Fruit fly (Drosophila melanogaster) whole organism, embryonic: Measurements from ENCODE around the gene CG42554.

Experiments
- Atf3 ChIP-seq: fragments of 200-800 bp; sonication (Bioruptor generic); optimal IDR thresholded peaks from 3 replicates; lab custom pipeline; 2016; ENCODE audit warnings: missing biosample characterization, missing genetic modification characterization
- C15 ChIP-seq: fragments of 200-800 bp; sonication (Bioruptor generic); IDR thresholded peaks from 3 replicates; pipeline ENCODE4 v1.3.6; 2022; ENCODE audit warnings: missing biosample characterization, missing genetic modification characterization
- CG10267 ChIP-seq: fragments of 200-800 bp; sonication (Bioruptor generic); optimal IDR thresholded peaks from 2 replicates; lab custom pipeline; 2018; ENCODE audit warnings: missing biosample characterization, mild to moderate bottlenecking, missing genetic modification characterization, moderate library complexity
- CG10274 ChIP-seq: fragments of 200-800 bp; sonication (Bioruptor generic); optimal IDR thresholded peaks from 3 replicates; lab custom pipeline; 2017; ENCODE audit warnings: missing biosample characterization, mild to moderate bottlenecking, missing genetic modification characterization
- CG10959 ChIP-seq: fragments of 200-800 bp; sonication (Bioruptor generic); IDR thresholded peaks from 2 replicates; pipeline ENCODE4 v1.3.6; 2022; ENCODE audit warnings: missing biosample characterization, missing genetic modification characterization
- CG12155 ChIP-seq: fragments of 200-800 bp; sonication (Bioruptor generic); optimal IDR thresholded peaks from 3 replicates; lab custom pipeline; 2016; ENCODE audit warnings: missing biosample characterization, missing genetic modification characterization
- CG15011 ChIP-seq: fragments of 200-800 bp; sonication (Bioruptor generic); optimal IDR thresholded peaks from 3 replicates; lab custom pipeline; 2018; ENCODE audit warnings: missing biosample characterization, mild to moderate bottlenecking, missing genetic modification characterization
- CG1529 ChIP-seq: fragments of 200-800 bp; sonication (Bioruptor generic); optimal IDR thresholded peaks from 3 replicates; lab custom pipeline; 2018; ENCODE audit warnings: missing biosample characterization, missing genetic modification characterization
- CG16863 ChIP-seq: fragments of 200-800 bp; sonication (Bioruptor generic); optimal IDR thresholded peaks from 3 replicates; lab custom pipeline; 2016; ENCODE audit warnings: missing biosample characterization, missing genetic modification characterization
- CG17912 ChIP-seq: fragments of 200-800 bp; sonication (Bioruptor generic); optimal IDR thresholded peaks from 2 replicates; lab custom pipeline; 2018; ENCODE audit warnings: missing biosample characterization, mild to moderate bottlenecking, missing genetic modification characterization
- CG18011 ChIP-seq: fragments of 200-800 bp; sonication (Bioruptor generic); optimal IDR thresholded peaks from 2 replicates; lab custom pipeline; 2017; ENCODE audit warnings: missing biosample characterization, missing genetic modification characterization, mild to moderate bottlenecking, moderate library complexity, missing genotype
- CG2678 ChIP-seq: fragments of 200-800 bp; sonication (Bioruptor generic); optimal IDR thresholded peaks from 3 replicates; lab custom pipeline; 2019; ENCODE audit warnings: missing biosample characterization, mild to moderate bottlenecking, missing genetic modification characterization, moderate library complexity
- CG2889 ChIP-seq: fragments of 200-800 bp; sonication (Bioruptor generic); IDR thresholded peaks from 3 replicates; pipeline ENCODE4 v1.3.6; 2022; ENCODE audit warnings: missing biosample characterization, missing genetic modification characterization
- CG3838 ChIP-seq: fragments of 200-800 bp; sonication (Bioruptor generic); optimal IDR thresholded peaks from 3 replicates; lab custom pipeline; 2016; ENCODE audit warnings: missing biosample characterization, missing genetic modification characterization
- CG4404 ChIP-seq: fragments of 200-800 bp; sonication (Bioruptor generic); IDR thresholded peaks from 2 replicates; pipeline ENCODE4 v1.3.6; 2022; ENCODE audit warnings: missing biosample characterization, missing genetic modification characterization
- CG4854 ChIP-seq: fragments of 200-800 bp; sonication (Bioruptor generic); optimal IDR thresholded peaks from 2 replicates; lab custom pipeline; 2016; ENCODE audit warnings: missing biosample characterization, missing genetic modification characterization, inconsistent platforms
- CG7786 ChIP-seq: fragments of 200-800 bp; sonication (Bioruptor generic); optimal IDR thresholded peaks from 2 replicates; lab custom pipeline; 2016; ENCODE audit warnings: missing biosample characterization, missing genetic modification characterization
- CG8089 ChIP-seq: fragments of 200-800 bp; sonication (Bioruptor generic); optimal IDR thresholded peaks from 3 replicates; lab custom pipeline; 2016; ENCODE audit warnings: missing biosample characterization, missing genetic modification characterization
- CG8765 ChIP-seq: fragments of 200-800 bp; sonication (Bioruptor generic); IDR thresholded peaks from 2 replicates; pipeline ENCODE4 v1.3.6; 2022; ENCODE audit warnings: missing biosample characterization, missing genetic modification characterization
- CG8924 ChIP-seq: fragments of 200-800 bp; optimal IDR thresholded peaks from 3 replicates; lab custom pipeline; 2019; ENCODE audit warnings: missing biosample characterization, mild to moderate bottlenecking, missing genetic modification characterization, moderate library complexity
- CG9727 ChIP-seq: fragments of 200-800 bp; sonication (Bioruptor generic); optimal IDR thresholded peaks from 3 replicates; lab custom pipeline; 2017; ENCODE audit warnings: missing biosample characterization, mild to moderate bottlenecking, missing genetic modification characterization
- CHES-1-like ChIP-seq: fragments of 200-800 bp; sonication (Bioruptor generic); optimal IDR thresholded peaks from 2 replicates; lab custom pipeline; 2016; ENCODE audit warnings: missing biosample characterization, missing genetic modification characterization
- CrebB ChIP-seq: fragments of 200-800 bp; sonication (Bioruptor generic); optimal IDR thresholded peaks from 3 replicates; lab custom pipeline; 2018; ENCODE audit warnings: missing biosample characterization, mild to moderate bottlenecking, missing genetic modification characterization
- D ChIP-seq, 2 experiments: fragments of 200-800 bp in 1 of 2; fragments of >200 bp in 1 of 2; sonication (Bioruptor generic) in 1 of 2; optimal IDR thresholded peaks; 2 replicates in 1 of 2; 3 replicates in 1 of 2; lab custom pipeline; 2017; ENCODE audit warnings: mild to moderate bottlenecking in 1 of 2, missing biosample characterization in 1 of 2, missing genetic modification characterization in 1 of 2, missing genetic modification reagents in 1 of 2
- D19A ChIP-seq: fragments of 200-800 bp; optimal IDR thresholded peaks from 3 replicates; lab custom pipeline; 2019; ENCODE audit warnings: missing biosample characterization, mild to moderate bottlenecking, missing genetic modification characterization, moderate library complexity
- Fer1 ChIP-seq: fragments of 200-800 bp; sonication (Bioruptor generic); optimal IDR thresholded peaks from 2 replicates; lab custom pipeline; 2017; ENCODE audit warnings: missing biosample characterization, mild to moderate bottlenecking, missing genetic modification characterization
- GATAe ChIP-seq: fragments of 200-800 bp; sonication (Bioruptor generic); conservative IDR thresholded peaks from 2 replicates; pipeline ENCODE4 v1.3.6; 2022; ENCODE audit warnings: missing biosample characterization, missing genetic modification characterization
- Hmx ChIP-seq: fragments of 200-800 bp; sonication (Bioruptor generic); optimal IDR thresholded peaks from 2 replicates; lab custom pipeline; 2016; ENCODE audit warnings: missing biosample characterization, missing genetic modification characterization
- Hr39 ChIP-seq: fragments of >200 bp; optimal IDR thresholded peaks from 2 replicates; lab custom pipeline; 2017
- Lhr ChIP-seq: fragments of 200-800 bp; sonication (Bioruptor generic); optimal IDR thresholded peaks from 3 replicates; lab custom pipeline; 2017; ENCODE audit warnings: mild to moderate bottlenecking, missing biosample characterization, missing genetic modification reagents, missing genetic modification characterization
- Lpt ChIP-seq: fragments of >200 bp; optimal IDR thresholded peaks from 2 replicates; lab custom pipeline; 2018; ENCODE audit warnings: missing biosample characterization, missing genetic modification characterization
- Max ChIP-seq: fragments of 200-800 bp; sonication (Bioruptor generic); optimal IDR thresholded peaks from 2 replicates; lab custom pipeline; 2016; ENCODE audit warnings: missing biosample characterization, mild to moderate bottlenecking, missing genetic modification characterization
- Meics ChIP-seq: fragments of 200-800 bp; sonication (Bioruptor generic); optimal IDR thresholded peaks from 2 replicates; lab custom pipeline; 2017; ENCODE audit warnings: missing biosample characterization, mild to moderate bottlenecking, missing genetic modification characterization
- NC2α ChIP-seq: fragments of 200-800 bp; sonication (Bioruptor generic); optimal IDR thresholded peaks from 2 replicates; lab custom pipeline; 2016; ENCODE audit warnings: missing biosample characterization, missing genetic modification characterization
- NfI ChIP-seq: fragments of 200-800 bp; sonication (Bioruptor generic); optimal IDR thresholded peaks from 3 replicates; lab custom pipeline; 2018; ENCODE audit warnings: missing biosample characterization, mild to moderate bottlenecking, missing genetic modification characterization, moderate library complexity
- Stat92E ChIP-seq, 3 experiments: fragments of >200 bp in 2 of 3; fragments of 200-800 bp in 1 of 3; sonication (Bioruptor generic) in 1 of 3; optimal IDR thresholded peaks; 2 replicates each; lab custom pipeline; 2017 to 2019; ENCODE audit warnings: missing biosample characterization in 3 of 3, missing genetic modification characterization in 3 of 3, mild to moderate bottlenecking in 1 of 3, moderate library complexity in 1 of 3
- br ChIP-seq: fragments of >200 bp; optimal IDR thresholded peaks from 2 replicates; lab custom pipeline; 2017
- croc ChIP-seq: fragments of 200-800 bp; sonication (Bioruptor generic); conservative IDR thresholded peaks from 3 replicates; pipeline ENCODE4 v1.3.6; 2022; ENCODE audit warnings: missing biosample characterization, missing genetic modification characterization
- dati ChIP-seq: fragments of 200-800 bp; sonication (Bioruptor generic); IDR thresholded peaks from 2 replicates; pipeline ENCODE4 v1.3.6; 2022; ENCODE audit warnings: missing biosample characterization, missing genetic modification characterization
- hkb ChIP-seq, 2 experiments: fragments of 200-800 bp in 1 of 2; fragments of >200 bp in 1 of 2; sonication (Bioruptor generic) in 1 of 2; IDR thresholded peaks in 1 of 2; optimal IDR thresholded peaks in 1 of 2; 2 replicates each; pipeline versions ENCODE4 v1.3.6 to Lab custom; 2017 to 2022; ENCODE audit warnings: missing biosample characterization in 1 of 2, missing genetic modification characterization in 1 of 2
- ken ChIP-seq: fragments of 200-800 bp; sonication (Bioruptor generic); IDR thresholded peaks from 3 replicates; pipeline ENCODE4 v1.3.6; 2022; ENCODE audit warnings: missing biosample characterization, missing genetic modification characterization
- mld ChIP-seq: fragments of 200-800 bp; sonication (Bioruptor generic); IDR thresholded peaks from 3 replicates; pipeline ENCODE4 v1.3.6; 2022; ENCODE audit warnings: missing biosample characterization, missing genetic modification characterization; ENCODE audit not compliant: partially characterized antibody
- nmo ChIP-seq: fragments of 200-800 bp; sonication (Bioruptor generic); optimal IDR thresholded peaks from 2 replicates; lab custom pipeline; 2018; ENCODE audit warnings: missing biosample characterization, mild to moderate bottlenecking, missing genetic modification characterization, moderate library complexity
- onecut ChIP-seq: fragments of 200-800 bp; sonication (Bioruptor generic); IDR thresholded peaks from 2 replicates; pipeline ENCODE4 v1.3.6; 2022; ENCODE audit warnings: missing biosample characterization, missing genetic modification characterization
- pb ChIP-seq: fragments of 200-800 bp; sonication (Bioruptor generic); optimal IDR thresholded peaks from 3 replicates; lab custom pipeline; 2016; ENCODE audit warnings: missing biosample characterization, missing genetic modification characterization
- pros ChIP-seq: fragments of 200-800 bp; sonication (Bioruptor generic); optimal IDR thresholded peaks from 3 replicates; lab custom pipeline; 2019; ENCODE audit warnings: missing biosample characterization, mild to moderate bottlenecking, missing genetic modification characterization, moderate library complexity
- schlank ChIP-seq: fragments of 200-800 bp; sonication (Bioruptor generic); optimal IDR thresholded peaks from 2 replicates; lab custom pipeline; 2018; ENCODE audit warnings: missing biosample characterization, mild to moderate bottlenecking, missing genetic modification characterization
- sens ChIP-seq: fragments of 200-800 bp; sonication (Bioruptor generic); peaks from one replicate; lab custom pipeline; 2016; ENCODE audit warnings: missing biosample characterization, missing genetic modification characterization
- sug ChIP-seq: fragments of 200-800 bp; optimal IDR thresholded peaks from 2 replicates; lab custom pipeline; 2019; ENCODE audit warnings: missing biosample characterization, mild to moderate bottlenecking, missing genetic modification characterization, moderate library complexity
- toy ChIP-seq: fragments of 200-800 bp; sonication (Bioruptor generic); IDR thresholded peaks from 2 replicates; pipeline ENCODE4 v1.3.6; 2022; ENCODE audit warnings: missing biosample characterization, missing genetic modification characterization

The CG42554 gene

dm6 chr3L:791251-791991 is 44.1 kb upstream of the CG42554 start (continued):
- TF ChIP-seq Stat92E (GFP tag; optimal IDR thresholded peaks at IDR 0.05; lab: Kevin White, UChicago) (no peak), sens (GFP tag; lab: Kevin White, UChicago) (peak; percentile 94), CG8765 (no peak), Hr39 (lab: Kevin White, UChicago) (no peak), CG8089 (GFP tag; lab: Kevin White, UChicago) (no peak), CG4854 (GFP tag; lab: Kevin White, UChicago) (peak; percentile 25), dati (GFP tag; lab: Robert Waterston, UW) (no peak), CrebB (peak; percentile 48), NC2α (GFP tag; lab: Kevin White, UChicago) (no peak), CHES-1-like (GFP tag; lab: Kevin White, UChicago) (peak; percentile 36), croc (GFP tag; lab: Robert Waterston, UW) (peak; percentile 57), Max (GFP tag; lab: Kevin White, UChicago) (peak; percentile 52), CG9727 (GFP tag; lab: Kevin White, UChicago) (peak; percentile 63), Hmx (GFP tag; lab: Kevin White, UChicago) (no peak), Lpt (GFP tag; lab: Kevin White, UChicago) (no peak), CG15011 (GFP tag; lab: Kevin White, UChicago) (no peak), D19A (tag; lab: Kevin White, UChicago) (peak; percentile 61), CG10267 (tag; lab: Kevin White, UChicago) (peak; percentile 58), CG1529 (peak; percentile 63), mld (GFP tag; lab: Robert Waterston, UW) (peak; percentile 56; the same call in 1 of the 3 replicates), pros (GFP tag; lab: Kevin White, UChicago) (no peak), CG10274 (no peak), CG12155 (GFP tag; lab: Kevin White, UChicago) (no peak), CG2678 (tag; lab: Kevin White, UChicago) (peak; percentile 72), sug (tag; lab: Kevin White, UChicago) (peak; percentile 8), onecut (peak; percentile 44), NfI (GFP tag; lab: Kevin White, UChicago) (peak; percentile 10), CG18011 (GFP tag; lab: Kevin White, UChicago) (no peak), Atf3 (GFP tag; lab: Kevin White, UChicago) (no peak), pb (GFP tag; lab: Kevin White, UChicago) (no peak), toy (GFP tag; lab: Robert Waterston, UW) (no peak), Lhr (GFP tag; lab: Kevin White, UChicago) (no peak), D (optimal IDR thresholded peaks at IDR 0.05; lab: Kevin White, UChicago) (no peak), D (GFP tag; optimal IDR thresholded peaks at IDR 0.05; lab: Kevin White, UChicago) (peak; percentile 72), Fer1 (GFP tag; lab: Kevin White, UChicago) (peak; percentile 51), CG17912 (GFP tag; lab: Kevin White, UChicago) (no peak), nmo (GFP tag; lab: Kevin White, UChicago) (peak; percentile 13), Meics (GFP tag; lab: Kevin White, UChicago) (peak; percentile 6), GATAe (no peak), C15 (GFP tag; lab: Robert Waterston, UW) (no peak), br (lab: Kevin White, UChicago) (no peak), ken (GFP tag; lab: Robert Waterston, UW) (peak; percentile 52; the same call in 1 of the 3 replicates), CG7786 (no peak), CG3838 (GFP tag; lab: Kevin White, UChicago) (no peak), CG10959 (no peak), CG2889 (no peak), schlank (tag; lab: Kevin White, UChicago) (no peak), CG4404 (GFP tag; lab: Robert Waterston, UW) (0 out of 2 replicates have a peak, but pooled peaks have one; percentile 31), CG16863 (GFP tag; lab: Kevin White, UChicago) (peak; percentile 15), CG8924 (tag; lab: Kevin White, UChicago) (peak; percentile 52), hkb (optimal IDR thresholded peaks at IDR 0.05; lab: Kevin White, UChicago) (no peak), hkb (GFP tag; IDR thresholded peaks at IDR 0.05; lab: Robert Waterston, UW) (peak; percentile 73)
